Worm (Caenorhabditis elegans) whole organism, L1 larva: Measurements from ENCODE around the gene T23E1.3.

Experiments used
- C04F5.9 ChIP-seq: sonication (generic microtip); optimal IDR thresholded peaks from 2 replicates; lab custom pipeline; 2016; ENCODE audit warnings: missing genetic modification characterization, missing compliant biosample characterization
- C16A3.4 ChIP-seq: fragments of 150-350 bp; optimal IDR thresholded peaks from 2 replicates; lab custom pipeline; 2014; ENCODE audit warnings: missing biosample characterization, missing genetic modification characterization
- F16B12.6 ChIP-seq: fragments of 150-350 bp; optimal IDR thresholded peaks from 2 replicates; lab custom pipeline; 2014; ENCODE audit warnings: missing biosample characterization, missing genetic modification characterization
- Y116A8C.19 ChIP-seq: sonication (generic microtip); optimal IDR thresholded peaks from 2 replicates; lab custom pipeline; 2016; ENCODE audit warnings: missing compliant biosample characterization, missing genetic modification characterization, borderline replicate concordance
- alr-1 ChIP-seq: fragments of 200-800 bp; sonication (Bioruptor generic); optimal IDR thresholded peaks from 2 replicates; lab custom pipeline; 2018; ENCODE audit warnings: borderline replicate concordance, mild to moderate bottlenecking, missing genetic modification characterization, missing compliant biosample characterization
- aly-2 ChIP-seq: fragments of 150-350 bp; optimal IDR thresholded peaks from 2 replicates; lab custom pipeline; 2014; ENCODE audit warnings: missing biosample characterization, missing genetic modification characterization
- blmp-1 ChIP-seq: fragments of 150-350 bp; optimal IDR thresholded peaks from 2 replicates; lab custom pipeline; 2014; ENCODE audit warnings: missing biosample characterization, missing genetic modification characterization
- ceh-63 ChIP-seq: fragments of 200-800 bp; sonication (Bioruptor generic); optimal IDR thresholded peaks from 2 replicates; lab custom pipeline; 2018; ENCODE audit warnings: mild to moderate bottlenecking, missing genetic modification characterization, missing compliant biosample characterization
- ceh-82 ChIP-seq, 3 experiments: fragments of 150-350 bp in 1 of 3; sonication (generic microtip) in 2 of 3; optimal IDR thresholded peaks; 2 replicates each; lab custom pipeline; 2014 to 2017; ENCODE audit warnings: missing biosample characterization in 3 of 3, missing genetic modification characterization in 3 of 3
- ceh-88 ChIP-seq: fragments of 200-800 bp; sonication (Bioruptor generic); IDR thresholded peaks from 2 replicates; pipeline ENCODE4 v1.3.6; 2022; ENCODE audit warnings: missing genetic modification characterization, missing compliant biosample characterization
- ceh-90 ChIP-seq: sonication (generic microtip); optimal IDR thresholded peaks from 2 replicates; lab custom pipeline; 2016; ENCODE audit warnings: missing genetic modification characterization, missing compliant biosample characterization
- ces-1 ChIP-seq: fragments of 150-350 bp; optimal IDR thresholded peaks from 2 replicates; lab custom pipeline; 2014; ENCODE audit warnings: missing biosample characterization, missing genetic modification reagents, missing genetic modification characterization
- efl-1 ChIP-seq, 4 experiments: fragments of 150-350 bp; optimal IDR thresholded peaks in 3 of 4; peaks in 1 of 4; 1 replicate in 1 of 4; 2 replicates in 3 of 4; lab custom pipeline; 2014; ENCODE audit warnings: missing biosample characterization in 2 of 4, missing genetic modification characterization in 2 of 4, missing genetic modification reagents in 2 of 4
- efl-3 ChIP-seq: fragments of 200-800 bp; sonication (Bioruptor generic); optimal IDR thresholded peaks from 2 replicates; lab custom pipeline; 2018; ENCODE audit warnings: mild to moderate bottlenecking, missing genetic modification characterization, missing compliant biosample characterization
- egl-13 ChIP-seq: sonication (generic microtip); optimal IDR thresholded peaks from 2 replicates; lab custom pipeline; 2016; ENCODE audit warnings: missing genotype, missing genetic modification reagents, missing genetic modification characterization, missing compliant biosample characterization
- fkh-10 ChIP-seq: sonication (generic microtip); optimal IDR thresholded peaks from 2 replicates; lab custom pipeline; 2017; ENCODE audit warnings: missing biosample characterization, missing genetic modification reagents, missing genetic modification characterization
- fkh-8 ChIP-seq: sonication (generic microtip); optimal IDR thresholded peaks from 2 replicates; lab custom pipeline; 2016; ENCODE audit warnings: mild to moderate bottlenecking, missing genetic modification characterization, missing compliant biosample characterization
- fos-1 ChIP-seq: fragments of 150-350 bp; optimal IDR thresholded peaks from 2 replicates; lab custom pipeline; 2014; ENCODE audit warnings: missing biosample characterization, missing genetic modification characterization
- hlh-17 ChIP-seq: fragments of 200-800 bp; sonication (Bioruptor generic); optimal IDR thresholded peaks from 2 replicates; lab custom pipeline; 2018; ENCODE audit warnings: missing genetic modification characterization, mild to moderate bottlenecking, missing compliant biosample characterization, moderate library complexity, borderline replicate concordance
- hlh-4 ChIP-seq: sonication (generic microtip); optimal IDR thresholded peaks from 2 replicates; lab custom pipeline; 2016; ENCODE audit warnings: mild to moderate bottlenecking, missing genetic modification characterization, missing compliant biosample characterization
- hpl-2 ChIP-seq: fragments of 150-350 bp; optimal IDR thresholded peaks from 2 replicates; lab custom pipeline; 2014; ENCODE audit warnings: missing biosample characterization, missing genetic modification reagents, missing genetic modification characterization
- irx-1 ChIP-seq: sonication (generic microtip); optimal IDR thresholded peaks from 2 replicates; lab custom pipeline; 2016; ENCODE audit warnings: missing genetic modification characterization, missing compliant biosample characterization
- isw-1 ChIP-seq: fragments of 200-800 bp; sonication (Bioruptor generic); IDR thresholded peaks from 2 replicates; pipeline ENCODE4 v1.3.6; 2022; ENCODE audit warnings: missing genetic modification characterization, missing compliant biosample characterization
- jun-1 ChIP-seq: fragments of 150-350 bp; optimal IDR thresholded peaks from 2 replicates; lab custom pipeline; 2014; ENCODE audit warnings: missing biosample characterization, missing genetic modification reagents, missing genetic modification characterization
- lin-13 ChIP-seq: fragments of 150-350 bp; optimal IDR thresholded peaks from 2 replicates; lab custom pipeline; 2014; ENCODE audit warnings: missing biosample characterization, missing genetic modification reagents, missing genetic modification characterization
- lin-14 ChIP-seq: fragments of 200-800 bp; sonication (Bioruptor generic); optimal IDR thresholded peaks from 2 replicates; lab custom pipeline; 2018; ENCODE audit warnings: mild to moderate bottlenecking, missing genetic modification characterization, moderate library complexity, missing compliant biosample characterization
- lin-15B ChIP-seq: fragments of 150-350 bp; sonication (generic microtip); optimal IDR thresholded peaks from 3 replicates; lab custom pipeline; 2014; ENCODE audit warnings: missing biosample characterization, missing genetic modification characterization
- lin-35 ChIP-seq, 2 experiments: fragments of 150-350 bp; optimal IDR thresholded peaks; 2 replicates each; lab custom pipeline; 2014; ENCODE audit warnings: missing biosample characterization in 2 of 2, missing genetic modification characterization in 2 of 2, missing genetic modification reagents in 2 of 2
- mab-9 ChIP-seq: fragments of 200-800 bp; sonication (Bioruptor generic); IDR thresholded peaks from 2 replicates; pipeline ENCODE4 v1.3.6; 2022; ENCODE audit warnings: missing genetic modification reagents, missing genetic modification characterization, missing compliant biosample characterization
- mep-1 ChIP-seq: fragments of 150-350 bp; optimal IDR thresholded peaks from 2 replicates; lab custom pipeline; 2014; ENCODE audit warnings: missing biosample characterization, missing genetic modification characterization
- nhr-19 ChIP-seq: fragments of 200-800 bp; sonication (Bioruptor generic); conservative IDR thresholded peaks from 2 replicates; pipeline ENCODE4 v1.3.6; 2022; ENCODE audit warnings: missing genetic modification characterization, missing compliant biosample characterization
- nhr-237 ChIP-seq: fragments of 150-350 bp; optimal IDR thresholded peaks from 2 replicates; lab custom pipeline; 2014; ENCODE audit warnings: missing biosample characterization, missing genetic modification characterization
- nhr-85 ChIP-seq: sonication (generic microtip); peaks from one replicate; lab custom pipeline; 2016; ENCODE audit warnings: missing genetic modification characterization, inconsistent platforms, missing compliant biosample characterization
- rnt-1 ChIP-seq: sonication (generic microtip); optimal IDR thresholded peaks from 2 replicates; lab custom pipeline; 2016; ENCODE audit warnings: mild to moderate bottlenecking, missing genetic modification characterization, moderate library complexity, missing compliant biosample characterization
- snu-23 ChIP-seq: sonication (generic microtip); optimal IDR thresholded peaks from 2 replicates; lab custom pipeline; 2016; ENCODE audit warnings: missing genetic modification characterization, missing compliant biosample characterization
- swsn-7 ChIP-seq: sonication (generic microtip); optimal IDR thresholded peaks from 2 replicates; lab custom pipeline; 2016; ENCODE audit warnings: missing genetic modification characterization, missing compliant biosample characterization
- unc-130 ChIP-seq: fragments of 150-350 bp; optimal IDR thresholded peaks from 2 replicates; lab custom pipeline; 2017; ENCODE audit warnings: missing biosample characterization, missing genetic modification characterization, inconsistent platforms
- unc-30 ChIP-seq: sonication (generic microtip); optimal IDR thresholded peaks from 2 replicates; lab custom pipeline; 2017; ENCODE audit warnings: missing biosample characterization, missing genetic modification characterization
- unc-86 ChIP-seq: sonication (generic microtip); optimal IDR thresholded peaks from 2 replicates; lab custom pipeline; 2016; ENCODE audit warnings: missing genetic modification characterization, missing compliant biosample characterization
- unc-98 ChIP-seq: fragments of 200-800 bp; sonication (Bioruptor generic); IDR thresholded peaks from 2 replicates; pipeline ENCODE4 v1.3.6; 2022; ENCODE audit warnings: missing genetic modification characterization, missing compliant biosample characterization
- vab-15 ChIP-seq: sonication (generic microtip); optimal IDR thresholded peaks from 2 replicates; lab custom pipeline; 2017; ENCODE audit warnings: missing genotype, mild to moderate bottlenecking, missing genetic modification characterization, missing compliant biosample characterization
- zip-4 ChIP-seq: fragments of 200-800 bp; sonication (Bioruptor generic); optimal IDR thresholded peaks from 2 replicates; lab custom pipeline; 2018; ENCODE audit warnings: mild to moderate bottlenecking, missing genetic modification characterization, moderate library complexity, missing compliant biosample characterization
- ztf-11 ChIP-seq, 2 experiments: sonication (generic microtip); optimal IDR thresholded peaks; 2 replicates each; lab custom pipeline; 2016 to 2017; ENCODE audit warnings: missing genetic modification characterization in 2 of 2, missing biosample characterization in 1 of 2, missing compliant biosample characterization in 1 of 2

T23E1.3 gene

ce11 chrIV:3163562-3163961 lies 17.9 kb downstream of the T23E1.3 start (continued):
- TF ChIP-seq efl-3 (GFP tag; lab: Kevin White, UChicago) (no peak), hpl-2 (GFP tag; lab: Kevin White, UChicago) (no peak), hlh-17 (GFP tag; lab: Kevin White, UChicago) (no peak), ceh-63 (no peak), mab-9 (no peak), swsn-7 (tag; lab: Kevin White, UChicago) (peak; percentile 29), unc-130 (no peak), ztf-11 (tag; optimal IDR thresholded peaks at IDR 0.05; lab: Kevin White, UChicago) (no peak), jun-1 (tag; lab: Kevin White, UChicago) (no peak), nhr-237 (tag; lab: Kevin White, UChicago) (no peak), C04F5.9 (tag; lab: Kevin White, UChicago) (no peak), vab-15 (no peak), C16A3.4 (tag; lab: Kevin White, UChicago) (no peak), ces-1 (GFP tag; lab: Kevin White, UChicago) (no peak), egl-13 (tag; lab: Kevin White, UChicago) (no peak), irx-1 (tag; lab: Kevin White, UChicago) (no peak), nhr-19 (GFP tag; lab: Robert Waterston, UW) (no peak), lin-15B (tag; lab: Kevin White, UChicago) (no peak), ceh-82 (tag; optimal IDR thresholded peaks at IDR 0.05; lab: Kevin White, UChicago) (peak in 1 of 3 experiments; percentile 47), fkh-10 (GFP tag; lab: Kevin White, UChicago) (no peak), aly-2 (tag; lab: Kevin White, UChicago) (no peak), nhr-85 (tag; lab: Kevin White, UChicago) (no peak), zip-4 (no peak), hlh-4 (no peak), unc-86 (tag; lab: Kevin White, UChicago) (peak; percentile 18), unc-98 (GFP tag; lab: Robert Waterston, UW) (no peak), ceh-90 (no peak), rnt-1 (tag; lab: Kevin White, UChicago) (peak; percentile 26), isw-1 (GFP tag; lab: Robert Waterston, UW) (no peak), ceh-88 (GFP tag; lab: Robert Waterston, UW) (no peak), alr-1 (tag; lab: Kevin White, UChicago) (no peak), mep-1 (no peak), lin-14 (GFP tag; lab: Kevin White, UChicago) (peak; percentile 66), blmp-1 (tag; lab: Kevin White, UChicago) (no peak), fos-1 (tag; lab: Kevin White, UChicago) (no peak), F16B12.6 (no peak), unc-30 (tag; lab: Kevin White, UChicago) (no peak), snu-23 (GFP tag; lab: Kevin White, UChicago) (peak; percentile 20), lin-35 (GFP tag; optimal IDR thresholded peaks at IDR 0.05; lab: Kevin White, UChicago) (peak in 1 of 2 experiments; percentile 23), fkh-8 (no peak), Y116A8C.19 (tag; lab: Kevin White, UChicago) (no peak), lin-13 (GFP tag; lab: Kevin White, UChicago) (no peak), efl-1 (optimal IDR thresholded peaks at IDR 0.05; lab: Kevin White, UChicago) (no peak), efl-1 (GFP tag; optimal IDR thresholded peaks at IDR 0.05 in 1 of 2; lab: Kevin White, UChicago) (peak in 1 of 2 experiments; percentile 8)

- TF ChIP-seq blmp-1 (tag; lab: Kevin White, UChicago) = peak; percentile 8
- peak; percentile 1 for TF ChIP-seq lin-14 (GFP tag; lab: Kevin White, UChicago)
- peak; percentile 81 for TF ChIP-seq nhr-85 (tag; lab: Kevin White, UChicago)
- TF ChIP-seq ceh-90 = no peak
- no peak for TF ChIP-seq hpl-2 (GFP tag; lab: Kevin White, UChicago)
Measured at ce11 chrIV:3165365-3165764, 19.7 kb downstream of the T23E1.3 start.
